Worm (Caenorhabditis elegans) whole organism, L1 larva: ENCODE measurements around the gene F42A10.5.
A peak's percentile ranks its signal among the peaks of the same experiment; 100 is the strongest.

Source experiments
- F16B12.6 ChIP-seq: fragments of 150-350 bp; optimal IDR thresholded peaks from 2 replicates; lab custom pipeline; 2014; ENCODE audit warnings: missing biosample characterization, missing genetic modification characterization
- aha-1 ChIP-seq: fragments of 150-350 bp; optimal IDR thresholded peaks from 2 replicates; lab custom pipeline; 2014; ENCODE audit warnings: missing biosample characterization, missing genetic modification characterization
- aly-2 ChIP-seq: fragments of 150-350 bp; optimal IDR thresholded peaks from 2 replicates; lab custom pipeline; 2014; ENCODE audit warnings: missing biosample characterization, missing genetic modification characterization
- ama-1 ChIP-seq: fragments of 150-350 bp; optimal IDR thresholded peaks from 2 replicates; lab custom pipeline; 2014
- blmp-1 ChIP-seq: fragments of 150-350 bp; optimal IDR thresholded peaks from 2 replicates; lab custom pipeline; 2014; ENCODE audit warnings: missing biosample characterization, missing genetic modification characterization
- ceh-63 ChIP-seq: fragments of 200-800 bp; sonication (Bioruptor generic); optimal IDR thresholded peaks from 2 replicates; lab custom pipeline; 2018; ENCODE audit warnings: mild to moderate bottlenecking, missing genetic modification characterization, missing compliant biosample characterization
- ceh-8 ChIP-seq: fragments of 200-800 bp; sonication (Bioruptor generic); optimal IDR thresholded peaks from 2 replicates; lab custom pipeline; 2018; ENCODE audit warnings: mild to moderate bottlenecking, missing genetic modification characterization, moderate library complexity, missing compliant biosample characterization
- ceh-90 ChIP-seq: sonication (generic microtip); optimal IDR thresholded peaks from 2 replicates; lab custom pipeline; 2016; ENCODE audit warnings: missing genetic modification characterization, missing compliant biosample characterization
- ces-1 ChIP-seq: fragments of 150-350 bp; optimal IDR thresholded peaks from 2 replicates; lab custom pipeline; 2014; ENCODE audit warnings: missing biosample characterization, missing genetic modification reagents, missing genetic modification characterization
- dsc-1 ChIP-seq: sonication (generic microtip); optimal IDR thresholded peaks from 2 replicates; lab custom pipeline; 2016; ENCODE audit warnings: mild to moderate bottlenecking, missing genetic modification characterization, missing compliant biosample characterization
- efl-1 ChIP-seq, 4 experiments: fragments of 150-350 bp; optimal IDR thresholded peaks in 3 of 4; peaks in 1 of 4; 1 replicate in 1 of 4; 2 replicates in 3 of 4; lab custom pipeline; 2014; ENCODE audit warnings: missing biosample characterization in 2 of 4, missing genetic modification characterization in 2 of 4, missing genetic modification reagents in 2 of 4
- egl-27 ChIP-seq, 2 experiments: fragments of 150-350 bp in 1 of 2; sonication (generic microtip); optimal IDR thresholded peaks; 3 replicates each; lab custom pipeline; 2017 to 2018; ENCODE audit warnings: missing biosample characterization in 2 of 2, missing genetic modification characterization in 2 of 2, missing genetic modification reagents in 2 of 2
- elt-2 ChIP-seq: sonication (generic microtip); optimal IDR thresholded peaks from 2 replicates; lab custom pipeline; 2016; ENCODE audit warnings: missing genetic modification characterization, mild to moderate bottlenecking, inconsistent platforms, missing compliant biosample characterization, missing genetic modification reagents
- elt-3 ChIP-seq, 6 experiments: fragments of 150-350 bp in 1 of 6; sonication (generic microtip); optimal IDR thresholded peaks; 2 replicates each; lab custom pipeline; 2017 to 2018; ENCODE audit warnings: missing biosample characterization in 6 of 6, missing genetic modification characterization in 6 of 6, inconsistent platforms in 1 of 6
- ets-5 ChIP-seq: fragments of 200-800 bp; sonication (Bioruptor generic); IDR thresholded peaks from 2 replicates; pipeline ENCODE4 v1.3.6; 2022; ENCODE audit warnings: missing genetic modification characterization, missing compliant biosample characterization
- fkh-8 ChIP-seq: sonication (generic microtip); optimal IDR thresholded peaks from 2 replicates; lab custom pipeline; 2016; ENCODE audit warnings: mild to moderate bottlenecking, missing genetic modification characterization, missing compliant biosample characterization
- fos-1 ChIP-seq: fragments of 150-350 bp; optimal IDR thresholded peaks from 2 replicates; lab custom pipeline; 2014; ENCODE audit warnings: missing biosample characterization, missing genetic modification characterization
- grh-1 ChIP-seq: fragments of 200-800 bp; sonication (Bioruptor generic); IDR thresholded peaks from 2 replicates; pipeline ENCODE4 v1.3.6; 2022; ENCODE audit warnings: missing genetic modification reagents, missing genetic modification characterization, missing compliant biosample characterization
- hlh-17 ChIP-seq: fragments of 200-800 bp; sonication (Bioruptor generic); optimal IDR thresholded peaks from 2 replicates; lab custom pipeline; 2018; ENCODE audit warnings: missing genetic modification characterization, mild to moderate bottlenecking, missing compliant biosample characterization, moderate library complexity, borderline replicate concordance
- hlh-4 ChIP-seq: sonication (generic microtip); optimal IDR thresholded peaks from 2 replicates; lab custom pipeline; 2016; ENCODE audit warnings: mild to moderate bottlenecking, missing genetic modification characterization, missing compliant biosample characterization
- irx-1 ChIP-seq: sonication (generic microtip); optimal IDR thresholded peaks from 2 replicates; lab custom pipeline; 2016; ENCODE audit warnings: missing genetic modification characterization, missing compliant biosample characterization
- lin-14 ChIP-seq: fragments of 200-800 bp; sonication (Bioruptor generic); optimal IDR thresholded peaks from 2 replicates; lab custom pipeline; 2018; ENCODE audit warnings: mild to moderate bottlenecking, missing genetic modification characterization, moderate library complexity, missing compliant biosample characterization
- lin-15B ChIP-seq: fragments of 150-350 bp; sonication (generic microtip); optimal IDR thresholded peaks from 3 replicates; lab custom pipeline; 2014; ENCODE audit warnings: missing biosample characterization, missing genetic modification characterization
- lsy-2 ChIP-seq, 2 experiments: fragments of 150-350 bp; optimal IDR thresholded peaks; 2 replicates each; lab custom pipeline; 2014; ENCODE audit warnings: missing biosample characterization in 2 of 2, missing genetic modification characterization in 2 of 2
- mdl-1 ChIP-seq, 2 experiments: fragments of 150-350 bp; optimal IDR thresholded peaks; 2 replicates each; lab custom pipeline; 2014 to 2017; ENCODE audit warnings: missing biosample characterization in 2 of 2, missing genetic modification characterization in 2 of 2, inconsistent platforms in 1 of 2
- mef-2 ChIP-seq: fragments of 150-350 bp; optimal IDR thresholded peaks from 2 replicates; lab custom pipeline; 2014; ENCODE audit warnings: missing biosample characterization, missing genetic modification characterization
- mep-1 ChIP-seq: fragments of 150-350 bp; optimal IDR thresholded peaks from 2 replicates; lab custom pipeline; 2014; ENCODE audit warnings: missing biosample characterization, missing genetic modification characterization
- nhr-12 ChIP-seq: sonication (generic microtip); optimal IDR thresholded peaks from 2 replicates; lab custom pipeline; 2017; ENCODE audit warnings: missing biosample characterization, missing genetic modification characterization
- nhr-19 ChIP-seq: fragments of 200-800 bp; sonication (Bioruptor generic); conservative IDR thresholded peaks from 2 replicates; pipeline ENCODE4 v1.3.6; 2022; ENCODE audit warnings: missing genetic modification characterization, missing compliant biosample characterization
- nhr-20 ChIP-seq: sonication (generic microtip); optimal IDR thresholded peaks from 2 replicates; lab custom pipeline; 2016; ENCODE audit warnings: mild to moderate bottlenecking, missing genetic modification characterization, missing compliant biosample characterization
- nhr-28 ChIP-seq: fragments of 150-350 bp; optimal IDR thresholded peaks from 2 replicates; lab custom pipeline; 2014; ENCODE audit warnings: missing biosample characterization, missing genetic modification characterization
- nhr-71 ChIP-seq: sonication (generic microtip); optimal IDR thresholded peaks from 2 replicates; lab custom pipeline; 2016; ENCODE audit warnings: mild to moderate bottlenecking, missing genetic modification characterization, moderate library complexity, missing compliant biosample characterization
- pag-3 ChIP-seq: sonication (generic microtip); optimal IDR thresholded peaks from 2 replicates; lab custom pipeline; 2017; ENCODE audit warnings: missing genetic modification characterization, mild to moderate bottlenecking, missing compliant biosample characterization, antibody characterized with exemption, borderline replicate concordance; ENCODE audit not compliant: insufficient read depth
- pax-3 ChIP-seq: fragments of 200-800 bp; sonication (Bioruptor generic); optimal IDR thresholded peaks from 2 replicates; lab custom pipeline; 2018; ENCODE audit warnings: mild to moderate bottlenecking, missing genetic modification characterization, moderate library complexity, missing compliant biosample characterization
- pqm-1 ChIP-seq: sonication (generic microtip); optimal IDR thresholded peaks from 3 replicates; lab custom pipeline; 2017; ENCODE audit warnings: missing biosample characterization, missing genetic modification characterization
- rnt-1 ChIP-seq: sonication (generic microtip); optimal IDR thresholded peaks from 2 replicates; lab custom pipeline; 2016; ENCODE audit warnings: mild to moderate bottlenecking, missing genetic modification characterization, moderate library complexity, missing compliant biosample characterization
- swsn-7 ChIP-seq: sonication (generic microtip); optimal IDR thresholded peaks from 2 replicates; lab custom pipeline; 2016; ENCODE audit warnings: missing genetic modification characterization, missing compliant biosample characterization
- tlp-1 ChIP-seq: fragments of 150-350 bp; optimal IDR thresholded peaks from 2 replicates; lab custom pipeline; 2014; ENCODE audit warnings: missing biosample characterization, missing genetic modification characterization
- unc-62 ChIP-seq: fragments of 150-350 bp; optimal IDR thresholded peaks from 2 replicates; lab custom pipeline; 2014; ENCODE audit warnings: missing biosample characterization, missing genetic modification reagents, missing genetic modification characterization
- unc-86 ChIP-seq: sonication (generic microtip); optimal IDR thresholded peaks from 2 replicates; lab custom pipeline; 2016; ENCODE audit warnings: missing genetic modification characterization, missing compliant biosample characterization
- unc-98 ChIP-seq: fragments of 200-800 bp; sonication (Bioruptor generic); IDR thresholded peaks from 2 replicates; pipeline ENCODE4 v1.3.6; 2022; ENCODE audit warnings: missing genetic modification characterization, missing compliant biosample characterization
- xbp-1 ChIP-seq: sonication (generic microtip); optimal IDR thresholded peaks from 2 replicates; lab custom pipeline; 2016; ENCODE audit warnings: missing genetic modification characterization, missing compliant biosample characterization
- zag-1 ChIP-seq: fragments of 150-350 bp; optimal IDR thresholded peaks from 2 replicates; lab custom pipeline; 2014; ENCODE audit warnings: missing biosample characterization, missing genetic modification characterization

The F42A10.5 gene

DNA sequence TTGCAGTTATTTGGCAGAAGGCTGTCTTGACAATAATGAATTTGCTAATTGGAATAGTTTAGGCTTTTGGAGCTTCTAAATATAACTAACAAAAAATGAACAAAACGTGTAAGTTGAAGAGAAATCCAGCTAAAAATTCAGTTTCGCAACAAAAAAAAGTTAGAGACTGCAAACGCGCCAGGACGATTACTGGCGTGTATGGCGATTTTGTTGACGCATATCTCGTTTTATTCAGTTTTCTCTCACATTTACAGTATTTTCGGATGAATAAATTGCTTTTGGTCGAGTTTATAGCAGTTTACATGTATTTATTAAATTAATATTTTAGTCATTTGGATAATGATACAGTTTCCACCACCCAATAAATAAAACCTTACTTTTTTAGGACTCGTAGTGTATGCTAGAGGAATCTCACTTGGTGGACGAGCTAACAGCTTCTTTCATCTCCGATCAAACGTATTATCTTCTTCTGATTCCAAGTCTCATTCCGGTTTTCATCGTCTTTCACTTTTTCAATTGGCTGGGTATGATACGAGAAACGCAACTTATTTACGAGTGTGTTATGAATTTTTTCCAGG is at the start of gene F42A10.5, which contains the start of gene abcf-3 (continued):
- TF ChIP-seq lsy-2 (tag; optimal IDR thresholded peaks at IDR 0.05; lab: Kevin White, UChicago) (peak; percentile 81 to 89), hlh-4 (no peak), lin-14 (GFP tag; lab: Kevin White, UChicago) (peak; percentile 72), pqm-1 (no peak), elt-2 (peak; percentile 45), fos-1 (tag; lab: Kevin White, UChicago) (peak; percentile 68), ces-1 (GFP tag; lab: Kevin White, UChicago) (no peak), ceh-8 (GFP tag; lab: Kevin White, UChicago) (no peak), mdl-1 (tag; optimal IDR thresholded peaks at IDR 0.05; lab: Kevin White, UChicago) (peak in 1 of 2 experiments; percentile 50), F16B12.6 (tag; lab: Kevin White, UChicago) (peak; percentile 65), mef-2 (tag; lab: Kevin White, UChicago) (no peak), mep-1 (tag; lab: Kevin White, UChicago) (peak; percentile 88), hlh-17 (GFP tag; lab: Kevin White, UChicago) (no peak), rnt-1 (tag; lab: Kevin White, UChicago) (peak; percentile 83), aha-1 (tag; lab: Kevin White, UChicago) (peak; percentile 18), unc-62 (GFP tag; lab: Kevin White, UChicago) (no peak), irx-1 (tag; lab: Kevin White, UChicago) (peak; percentile 63), grh-1 (peak; percentile 62), fkh-8 (tag; lab: Kevin White, UChicago) (peak; percentile 40), pax-3 (tag; lab: Kevin White, UChicago) (no peak), nhr-28 (no peak), efl-1 (optimal IDR thresholded peaks at IDR 0.05; lab: Kevin White, UChicago) (peak; percentile 72 to 81), efl-1 (GFP tag; optimal IDR thresholded peaks at IDR 0.05 in 1 of 2; lab: Kevin White, UChicago) (peak; percentile 77 to 98), egl-27 (tag; optimal IDR thresholded peaks at IDR 0.05; lab: Kevin White, UChicago) (no peak), lin-15B (tag; lab: Kevin White, UChicago) (peak; percentile 45)

DNA sequence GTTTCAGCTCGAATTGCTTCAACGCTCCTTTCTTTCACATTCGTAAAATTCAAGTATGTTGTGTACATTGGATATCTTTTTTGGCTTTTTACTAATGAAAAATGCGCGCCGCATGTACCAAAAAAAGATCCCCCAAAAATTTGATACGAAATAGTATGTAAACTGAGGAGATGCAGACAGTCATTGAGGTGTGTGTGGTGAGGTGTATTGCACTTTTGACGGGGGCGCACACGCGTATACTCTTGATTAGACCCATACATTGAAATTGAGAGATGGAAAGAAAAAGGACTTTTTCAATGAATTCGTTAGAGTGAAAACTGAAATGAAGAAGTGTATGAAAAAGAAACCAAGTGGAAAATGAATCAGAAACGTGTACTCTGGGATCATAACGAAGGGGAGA is 48.1 kb upstream of the F42A10.5 start:
- no peak for TF ChIP-seq ceh-90
- TF ChIP-seq unc-86 (tag; lab: Kevin White, UChicago), result peak; percentile 5
- peak; percentile 57 for TF ChIP-seq fkh-8 (tag; lab: Kevin White, UChicago)
- peak; percentile 30 for TF ChIP-seq lin-14 (GFP tag; lab: Kevin White, UChicago)
- TF ChIP-seq ama-1 (lab: Kevin White, UChicago), result no peak

DNA sequence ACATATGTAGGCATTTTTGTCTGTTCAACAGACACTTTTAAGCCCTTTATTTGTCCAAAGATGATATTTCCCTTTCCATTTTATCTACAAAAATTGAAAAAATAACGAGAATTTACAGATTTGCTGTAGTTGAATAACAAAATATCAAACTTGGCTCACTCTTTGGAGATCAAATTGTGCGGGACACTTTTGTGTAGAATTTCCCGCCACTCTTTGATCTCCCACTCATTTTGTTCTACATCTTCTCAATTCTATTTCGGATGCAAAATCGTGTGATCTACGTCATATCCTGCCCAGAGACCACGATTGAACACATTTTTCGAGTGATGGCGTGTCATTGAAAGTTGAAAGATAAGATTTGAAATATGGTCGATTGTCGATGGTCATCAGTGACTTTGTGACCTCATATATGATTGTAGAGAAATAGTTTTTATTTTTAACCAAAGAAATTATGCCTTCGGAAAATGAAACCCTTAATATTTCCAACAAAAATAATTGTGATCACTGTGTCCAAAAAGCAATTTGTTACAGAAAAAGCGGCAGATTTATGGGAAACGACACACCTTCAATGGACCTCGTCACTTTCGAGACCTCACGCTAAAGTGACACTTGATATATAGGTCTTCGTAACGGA is 43.7 kb upstream of the F42A10.5 start, which contains the start of gene hot-4:
hot-4 (plus strand) TSS at position 584 of the 634 bp plus-strand sequence.
- TF ChIP-seq ceh-63 (GFP tag; lab: Kevin White, UChicago) (no peak), blmp-1 (tag; lab: Kevin White, UChicago) (peak; percentile 34)

DNA sequence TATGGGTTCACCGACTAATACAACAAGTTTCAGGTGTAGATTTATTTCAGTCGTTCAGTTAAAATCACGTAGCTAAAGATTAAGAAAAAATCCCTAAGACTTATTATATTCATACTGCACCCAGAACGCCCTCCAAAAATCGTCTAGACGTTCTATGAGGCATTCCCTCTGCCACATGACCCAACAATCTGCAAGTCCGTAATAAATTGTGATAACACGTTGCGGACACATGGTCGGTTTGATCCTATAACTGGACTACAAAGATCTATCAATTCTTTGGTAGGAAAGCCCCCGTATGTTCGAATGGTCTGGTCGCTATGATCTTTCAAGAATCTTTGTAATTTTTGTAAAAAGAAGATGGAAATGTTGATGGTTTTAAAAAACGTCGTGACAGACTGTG is 42.7 kb upstream of the F42A10.5 start:
- no peak for TF ChIP-seq xbp-1
- TF ChIP-seq fkh-8 (tag; lab: Kevin White, UChicago), result no peak
- TF ChIP-seq grh-1, result no peak
- TF ChIP-seq ets-5, result no peak
- peak; percentile 12 for TF ChIP-seq nhr-20 (tag; lab: Kevin White, UChicago)
- no peak for TF ChIP-seq zag-1 (tag; lab: Kevin White, UChicago)
- TF ChIP-seq swsn-7 (tag; lab: Kevin White, UChicago), result no peak
- no peak for TF ChIP-seq nhr-12 (tag; lab: Kevin White, UChicago)
- TF ChIP-seq aly-2, result no peak
- TF ChIP-seq ceh-8 (GFP tag; lab: Kevin White, UChicago), result no peak
- no peak for TF ChIP-seq pag-3
- no peak for TF ChIP-seq unc-62 (GFP tag; lab: Kevin White, UChicago)
- peak; percentile 67 for TF ChIP-seq nhr-19 (GFP tag; lab: Robert Waterston, UW)
- peak in 1 of 2 experiments; percentile 59 for TF ChIP-seq mdl-1 (tag; optimal IDR thresholded peaks at IDR 0.05; lab: Kevin White, UChicago)
- TF ChIP-seq hlh-4, result no peak
- TF ChIP-seq egl-27 (tag; optimal IDR thresholded peaks at IDR 0.05; lab: Kevin White, UChicago), result no peak
- TF ChIP-seq elt-3 (tag; optimal IDR thresholded peaks at IDR 0.05; lab: Kevin White, UChicago), result peak in 1 of 6 experiments; percentile 72
- TF ChIP-seq efl-1 (optimal IDR thresholded peaks at IDR 0.05; lab: Kevin White, UChicago), result no peak
- no peak for TF ChIP-seq efl-1 (GFP tag; optimal IDR thresholded peaks at IDR 0.05 in 1 of 2; lab: Kevin White, UChicago)
- TF ChIP-seq tlp-1 (tag; lab: Kevin White, UChicago), result no peak
- no peak for TF ChIP-seq fos-1 (tag; lab: Kevin White, UChicago)
- no peak for TF ChIP-seq dsc-1 (tag; lab: Kevin White, UChicago)
- TF ChIP-seq nhr-71 (tag; lab: Kevin White, UChicago), result no peak
- TF ChIP-seq unc-98 (GFP tag; lab: Robert Waterston, UW), result no peak
- TF ChIP-seq aha-1 (tag; lab: Kevin White, UChicago), result no peak
- peak; percentile 76 for TF ChIP-seq blmp-1 (tag; lab: Kevin White, UChicago)
